Fruit fly (Drosophila melanogaster) whole organism, embryonic: Measurements from ENCODE around the gene CG46311.

Experiments
- B-H1 ChIP-seq: fragments of 200-800 bp; sonication (Bioruptor generic); IDR thresholded peaks from 3 replicates; pipeline ENCODE4 v1.3.6; 2022; ENCODE audit warnings: missing biosample characterization, missing genetic modification characterization
- Bgb ChIP-seq: fragments of 200-800 bp; sonication (Bioruptor generic); IDR thresholded peaks from 2 replicates; pipeline ENCODE4 v1.3.6; 2022; ENCODE audit warnings: missing biosample characterization, missing genetic modification characterization; ENCODE audit not compliant: partially characterized antibody
- CG10543 ChIP-seq: fragments of 200-800 bp; sonication (Bioruptor generic); optimal IDR thresholded peaks from 3 replicates; lab custom pipeline; 2017; ENCODE audit warnings: missing biosample characterization, mild to moderate bottlenecking, missing genetic modification characterization, moderate library complexity
- CG12219 ChIP-seq: fragments of 200-800 bp; sonication (Bioruptor generic); optimal IDR thresholded peaks from 3 replicates; lab custom pipeline; 2018; ENCODE audit warnings: missing biosample characterization, mild to moderate bottlenecking, missing genetic modification characterization
- CG12391 ChIP-seq: fragments of 200-800 bp; sonication (Bioruptor generic); optimal IDR thresholded peaks from 3 replicates; lab custom pipeline; 2018; ENCODE audit warnings: missing biosample characterization, mild to moderate bottlenecking, missing genetic modification characterization, moderate library complexity
- CG14441 ChIP-seq: fragments of 200-800 bp; sonication (Bioruptor generic); IDR thresholded peaks from 2 replicates; pipeline ENCODE4 v1.3.6; 2022; ENCODE audit warnings: missing biosample characterization, missing genetic modification characterization
- CG15269 ChIP-seq: fragments of 200-800 bp; sonication (Bioruptor generic); optimal IDR thresholded peaks from 2 replicates; lab custom pipeline; 2018; ENCODE audit warnings: missing biosample characterization, mild to moderate bottlenecking, missing genetic modification characterization, moderate library complexity
- CG1529 ChIP-seq: fragments of 200-800 bp; sonication (Bioruptor generic); optimal IDR thresholded peaks from 3 replicates; lab custom pipeline; 2018; ENCODE audit warnings: missing biosample characterization, missing genetic modification characterization
- CG18764 ChIP-seq: fragments of 200-800 bp; sonication (Bioruptor generic); optimal IDR thresholded peaks from 3 replicates; lab custom pipeline; 2016; ENCODE audit warnings: missing biosample characterization, missing genetic modification characterization
- CG2129 ChIP-seq: fragments of 200-800 bp; sonication (Bioruptor generic); IDR thresholded peaks from 2 replicates; pipeline ENCODE4 v1.3.6; 2022; ENCODE audit warnings: missing biosample characterization, missing genetic modification characterization; ENCODE audit not compliant: partially characterized antibody
- CG2678 ChIP-seq: fragments of 200-800 bp; sonication (Bioruptor generic); optimal IDR thresholded peaks from 3 replicates; lab custom pipeline; 2019; ENCODE audit warnings: missing biosample characterization, mild to moderate bottlenecking, missing genetic modification characterization, moderate library complexity
- CG2889 ChIP-seq: fragments of 200-800 bp; sonication (Bioruptor generic); IDR thresholded peaks from 3 replicates; pipeline ENCODE4 v1.3.6; 2022; ENCODE audit warnings: missing biosample characterization, missing genetic modification characterization
- CG30020 ChIP-seq: fragments of 200-800 bp; optimal IDR thresholded peaks from 2 replicates; lab custom pipeline; 2019; ENCODE audit warnings: missing biosample characterization, mild to moderate bottlenecking, missing genetic modification characterization, moderate library complexity
- CG3163 ChIP-seq: fragments of 200-800 bp; sonication (Bioruptor generic); optimal IDR thresholded peaks from 3 replicates; lab custom pipeline; 2016; ENCODE audit warnings: missing biosample characterization, missing genetic modification characterization
- CG32532 ChIP-seq: fragments of 200-800 bp; sonication (Bioruptor generic); IDR thresholded peaks from 2 replicates; pipeline ENCODE4 v1.3.6; 2022; ENCODE audit warnings: missing biosample characterization, missing genetic modification characterization
- CG3407 ChIP-seq: fragments of 200-800 bp; sonication (Bioruptor generic); optimal IDR thresholded peaks from 2 replicates; lab custom pipeline; 2018; ENCODE audit warnings: missing biosample characterization, mild to moderate bottlenecking, missing genetic modification characterization
- CG4360 ChIP-seq: fragments of 200-800 bp; sonication (Bioruptor generic); IDR thresholded peaks from 2 replicates; pipeline ENCODE4 v1.3.6; 2022; ENCODE audit warnings: missing biosample characterization, missing genetic modification characterization
- CG4730 ChIP-seq: fragments of 200-800 bp; sonication (Bioruptor generic); IDR thresholded peaks from 2 replicates; pipeline ENCODE4 v1.3.6; 2022; ENCODE audit warnings: missing biosample characterization, missing genetic modification characterization
- CG8765 ChIP-seq: fragments of 200-800 bp; sonication (Bioruptor generic); IDR thresholded peaks from 2 replicates; pipeline ENCODE4 v1.3.6; 2022; ENCODE audit warnings: missing biosample characterization, missing genetic modification characterization
- CG9797 ChIP-seq: fragments of 200-800 bp; sonication (Bioruptor generic); optimal IDR thresholded peaks from 3 replicates; lab custom pipeline; 2018; ENCODE audit warnings: missing biosample characterization, mild to moderate bottlenecking, missing genetic modification characterization
- CG9932 ChIP-seq: fragments of 200-800 bp; sonication (Bioruptor generic); IDR thresholded peaks from 2 replicates; pipeline ENCODE4 v1.3.6; 2022; ENCODE audit warnings: missing biosample characterization, missing genetic modification characterization
- CkIIα-i1 ChIP-seq: fragments of 200-800 bp; sonication (Bioruptor generic); IDR thresholded peaks from 2 replicates; pipeline ENCODE4 v1.3.6; 2022; ENCODE audit warnings: missing biosample characterization, missing genetic modification characterization
- Dek ChIP-seq: fragments of 200-800 bp; sonication (Bioruptor generic); optimal IDR thresholded peaks from 3 replicates; lab custom pipeline; 2019; ENCODE audit warnings: missing biosample characterization, mild to moderate bottlenecking, missing genetic modification characterization, moderate library complexity
- Dip2 ChIP-seq: fragments of 200-800 bp; sonication (Bioruptor generic); IDR thresholded peaks from 2 replicates; pipeline ENCODE4 v1.3.6; 2022; ENCODE audit warnings: missing biosample characterization, missing genetic modification characterization
- Hr78 ChIP-seq, 2 experiments: fragments of 200-800 bp in 1 of 2; fragments of >200 bp in 1 of 2; sonication (Bioruptor generic) in 1 of 2; optimal IDR thresholded peaks; 2 replicates each; lab custom pipeline; 2017 to 2019; ENCODE audit warnings: missing biosample characterization in 2 of 2, missing genetic modification characterization in 2 of 2, mild to moderate bottlenecking in 1 of 2, moderate library complexity in 1 of 2
- Kr ChIP-seq: fragments of 200-800 bp; sonication (Bioruptor generic); optimal IDR thresholded peaks from 2 replicates; lab custom pipeline; 2017; ENCODE audit warnings: missing biosample characterization, mild to moderate bottlenecking, missing genetic modification characterization
- MESR4 ChIP-seq: fragments of 200-800 bp; sonication (Bioruptor generic); optimal IDR thresholded peaks from 2 replicates; lab custom pipeline; 2018; ENCODE audit warnings: missing biosample characterization, mild to moderate bottlenecking, missing genetic modification characterization, moderate library complexity
- MTF-1 ChIP-seq: fragments of 200-800 bp; sonication (Bioruptor generic); optimal IDR thresholded peaks from 2 replicates; lab custom pipeline; 2018; ENCODE audit warnings: missing biosample characterization, mild to moderate bottlenecking, missing genetic modification characterization, borderline replicate concordance
- NFAT ChIP-seq: fragments of 200-800 bp; sonication (Bioruptor generic); IDR thresholded peaks from 2 replicates; pipeline ENCODE4 v1.3.6; 2022; ENCODE audit warnings: missing biosample characterization, missing genetic modification characterization
- NK7.1 ChIP-seq: fragments of 200-800 bp; sonication (Bioruptor generic); optimal IDR thresholded peaks from 3 replicates; lab custom pipeline; 2016; ENCODE audit warnings: missing biosample characterization, missing genetic modification characterization
- Neu2 ChIP-seq: fragments of 200-800 bp; sonication (Bioruptor generic); optimal IDR thresholded peaks from 3 replicates; lab custom pipeline; 2016; ENCODE audit warnings: missing biosample characterization, missing genetic modification characterization, borderline replicate concordance
- Sry-β ChIP-seq: fragments of 200-800 bp; sonication (Bioruptor generic); optimal IDR thresholded peaks from 2 replicates; lab custom pipeline; 2018; ENCODE audit warnings: missing biosample characterization, mild to moderate bottlenecking, missing genetic modification characterization, moderate library complexity
- Tbp ChIP-seq: fragments of >200 bp; optimal IDR thresholded peaks from 2 replicates; lab custom pipeline; 2018; ENCODE audit warnings: missing biosample characterization, missing genetic modification characterization
- ac ChIP-seq: fragments of 200-800 bp; sonication (Bioruptor generic); optimal IDR thresholded peaks from 3 replicates; lab custom pipeline; 2017; ENCODE audit warnings: missing biosample characterization, mild to moderate bottlenecking, missing genetic modification characterization
- aop ChIP-seq: fragments of 200-800 bp; sonication (Bioruptor generic); IDR thresholded peaks from 2 replicates; pipeline ENCODE4 v1.3.6; 2022; ENCODE audit warnings: missing biosample characterization, missing genetic modification characterization
- btn ChIP-seq: fragments of 200-800 bp; sonication (Bioruptor generic); optimal IDR thresholded peaks from 2 replicates; lab custom pipeline; 2016; ENCODE audit warnings: missing biosample characterization, missing genetic modification characterization
- chm ChIP-seq: fragments of 200-800 bp; sonication (Bioruptor generic); IDR thresholded peaks from 2 replicates; pipeline ENCODE4 v1.3.6; 2022; ENCODE audit warnings: missing biosample characterization, missing genetic modification characterization
- ci ChIP-seq: fragments of 200-800 bp; sonication (Bioruptor generic); IDR thresholded peaks from 3 replicates; pipeline ENCODE4 v1.3.6; 2022; ENCODE audit warnings: missing biosample characterization, missing genetic modification characterization
- danr ChIP-seq: fragments of 200-800 bp; sonication (Bioruptor generic); IDR thresholded peaks from 2 replicates; pipeline ENCODE4 v1.3.6; 2022; ENCODE audit warnings: missing biosample characterization, missing genetic modification characterization
- dmrt11E ChIP-seq: fragments of 200-800 bp; sonication (Bioruptor generic); optimal IDR thresholded peaks from 3 replicates; lab custom pipeline; 2018; ENCODE audit warnings: missing biosample characterization, mild to moderate bottlenecking, missing genetic modification characterization, moderate library complexity
- ems ChIP-seq: fragments of 200-800 bp; sonication (Bioruptor generic); optimal IDR thresholded peaks from 3 replicates; lab custom pipeline; 2016; ENCODE audit warnings: missing biosample characterization, missing genetic modification characterization
- esg ChIP-seq: fragments of 200-800 bp; sonication (Bioruptor generic); conservative IDR thresholded peaks from 2 replicates; pipeline ENCODE4 v1.3.6; 2022; ENCODE audit warnings: missing biosample characterization, missing genetic modification characterization
- gfzf ChIP-seq: fragments of 200-800 bp; sonication (Bioruptor generic); optimal IDR thresholded peaks from 2 replicates; lab custom pipeline; 2016; ENCODE audit warnings: missing biosample characterization, mild to moderate bottlenecking, missing genetic modification characterization, moderate library complexity
- ind ChIP-seq: fragments of 200-800 bp; sonication (Bioruptor generic); optimal IDR thresholded peaks from 3 replicates; lab custom pipeline; 2016; ENCODE audit warnings: missing biosample characterization, missing genetic modification characterization
- pzg ChIP-seq: fragments of 200-800 bp; sonication (Bioruptor generic); optimal IDR thresholded peaks from 3 replicates; lab custom pipeline; 2018; ENCODE audit warnings: missing biosample characterization, mild to moderate bottlenecking, missing genetic modification characterization, moderate library complexity
- row ChIP-seq: fragments of 200-800 bp; sonication (Bioruptor generic); IDR thresholded peaks from 3 replicates; pipeline ENCODE4 v1.3.6; 2022; ENCODE audit warnings: missing biosample characterization, missing genetic modification characterization
- tgo ChIP-seq: fragments of 200-800 bp; sonication (Bioruptor generic); IDR thresholded peaks from 3 replicates; pipeline ENCODE4 v1.3.6; 2022; ENCODE audit warnings: missing biosample characterization, missing genetic modification characterization
- unc-4 ChIP-seq: fragments of 200-800 bp; sonication (Bioruptor generic); IDR thresholded peaks from 2 replicates; pipeline ENCODE4 v1.3.6; 2022; ENCODE audit warnings: missing biosample characterization, missing genetic modification characterization; ENCODE audit not compliant: partially characterized antibody
- wdn ChIP-seq: fragments of 200-800 bp; sonication (Bioruptor generic); IDR thresholded peaks from 2 replicates; pipeline ENCODE4 v1.3.6; 2022; ENCODE audit warnings: missing biosample characterization, missing genetic modification characterization

CG46311 gene

dm6 chrX:13616417-13617050, 52.9 kb downstream of the CG46311 start, which contains the start of the genes tth and Tango2 (continued):
- TF ChIP-seq NFAT (GFP tag; lab: Robert Waterston, UW) (peak; percentile 90), CG9932 (GFP tag; lab: Robert Waterston, UW) (peak; percentile 87), tgo (peak; percentile 65; the same call in 2 of the 3 replicates), CkIIα-i1 (GFP tag; lab: Robert Waterston, UW) (no peak), CG4730 (GFP tag; lab: Robert Waterston, UW) (no peak), Neu2 (GFP tag; lab: Kevin White, UChicago) (no peak), btn (GFP tag; lab: Kevin White, UChicago) (no peak), CG30020 (tag; lab: Kevin White, UChicago) (peak; percentile 58), aop (GFP tag; lab: Robert Waterston, UW) (no peak), CG15269 (tag; lab: Kevin White, UChicago) (no peak), Dip2 (GFP tag; lab: Robert Waterston, UW) (no peak), pzg (GFP tag; lab: Kevin White, UChicago) (peak; percentile 70), CG8765 (GFP tag; lab: Robert Waterston, UW) (peak; percentile 59), CG14441 (peak; percentile 63), ci (GFP tag; lab: Robert Waterston, UW) (peak; percentile 86), wdn (GFP tag; lab: Robert Waterston, UW) (peak; percentile 55; the same call in 1 of the 2 replicates), CG2889 (GFP tag; lab: Robert Waterston, UW) (peak; percentile 68; the same call in 1 of the 3 replicates), NK7.1 (GFP tag; lab: Kevin White, UChicago) (no peak), gfzf (GFP tag; lab: Kevin White, UChicago) (peak; percentile 89), CG2678 (tag; lab: Kevin White, UChicago) (peak; percentile 87), CG2129 (0 out of 2 replicates have a peak, but pooled peaks have one; percentile 16), chm (GFP tag; lab: Robert Waterston, UW) (peak; percentile 31; the same call in 1 of the 2 replicates), Bgb (peak; percentile 55), Dek (tag; lab: Kevin White, UChicago) (peak; percentile 72), ind (GFP tag; lab: Kevin White, UChicago) (peak; percentile 63), Hr78 (GFP tag; optimal IDR thresholded peaks at IDR 0.05; lab: Kevin White, UChicago) (no peak), CG3163 (GFP tag; lab: Kevin White, UChicago) (peak; percentile 25), MTF-1 (GFP tag; lab: Kevin White, UChicago) (no peak), Tbp (GFP tag; lab: Kevin White, UChicago) (peak; percentile 47), ac (GFP tag; lab: Kevin White, UChicago) (no peak), MESR4 (GFP tag; lab: Kevin White, UChicago) (no peak), CG3407 (GFP tag; lab: Kevin White, UChicago) (no peak), row (peak; percentile 94), esg (GFP tag; lab: Robert Waterston, UW) (peak; percentile 75), CG9797 (GFP tag; lab: Kevin White, UChicago) (peak; percentile 85), ems (GFP tag; lab: Kevin White, UChicago) (peak; percentile 66), CG18764 (GFP tag; lab: Kevin White, UChicago) (peak; percentile 31), CG32532 (peak; percentile 81), CG4360 (GFP tag; lab: Robert Waterston, UW) (no peak), B-H1 (GFP tag; lab: Robert Waterston, UW) (peak; percentile 36; the same call in 2 of the 3 replicates), CG1529 (no peak), CG12219 (GFP tag; lab: Kevin White, UChicago) (peak; percentile 25), CG12391 (tag; lab: Kevin White, UChicago) (peak; percentile 83), dmrt11E (tag; lab: Kevin White, UChicago) (peak; percentile 57), unc-4 (GFP tag; lab: Robert Waterston, UW) (peak; percentile 61; the same call in 1 of the 2 replicates), Kr (GFP tag; lab: Kevin White, UChicago) (no peak), danr (GFP tag; lab: Robert Waterston, UW) (peak; percentile 42; the same call in 1 of the 2 replicates), Sry-β (peak; percentile 33), CG10543 (GFP tag; lab: Kevin White, UChicago) (peak; percentile 66)
